5 fruit fly cellular contexts compared by ENCODE assay signal in genomic region chrX:5744992-5745732, dm6.
A peak's percentile ranks its signal among the peaks of the same experiment; 100 is the strongest.
TF ChIP-seq lines count a peak whose summit lies in the region.

No protein-coding gene starts in this region.

- TF ChIP-seq CTCF in whole organism, embryonic (GFP tag; optimal IDR thresholded peaks at IDR 0.05; lab: Kevin White, UChicago): no peak

TF ChIP-seq in whole organism, adult, 20 proteins besides CTCF, POLR2A, EP300 and RAD21:
- TF ChIP-seq Clk (GFP tag; optimal IDR thresholded peaks at IDR 0.05; lab: Kevin White, UChicago) (no peak), kay (GFP tag; lab: Kevin White, UChicago; ENCODE audit: borderline replicate concordance) (no peak), CG7101 (tag; optimal IDR thresholded peaks at IDR 0.05; lab: Kevin White, UChicago) (peak; percentile 31), pad (GFP tag; optimal IDR thresholded peaks at IDR 0.05; lab: Kevin White, UChicago) (peak; percentile 99), CG12768 (GFP tag; optimal IDR thresholded peaks at IDR 0.05; lab: Kevin White, UChicago) (peak; percentile 2), Hr96 (GFP tag; optimal IDR thresholded peaks at IDR 0.05; lab: Kevin White, UChicago) (no peak), tj (GFP tag; optimal IDR thresholded peaks at IDR 0.05; lab: Kevin White, UChicago) (no peak), toe (GFP tag; optimal IDR thresholded peaks at IDR 0.05; lab: Kevin White, UChicago) (peak; percentile 39), Crg-1 (GFP tag; optimal IDR thresholded peaks at IDR 0.05; lab: Kevin White, UChicago) (no peak)
TF ChIP-seq in whole organism, adult: peak in this region for 4.

TF ChIP-seq in whole organism, embryonic, 481 proteins besides CTCF, POLR2A, EP300 and RAD21 (continues in another document):
- TF ChIP-seq CoRest (tag; optimal IDR thresholded peaks at IDR 0.05; lab: Kevin White, UChicago) (peak; percentile 2), MBD-R2 (GFP tag; IDR thresholded peaks at IDR 0.05; lab: Robert Waterston, UW) (peak; percentile 14; the same call in 1 of the 2 replicates), CG16815 (GFP tag; optimal IDR thresholded peaks at IDR 0.05; lab: Kevin White, UChicago) (no peak), CG1603 (tag; optimal IDR thresholded peaks at IDR 0.05; lab: Kevin White, UChicago) (no peak), CG10959 (GFP tag; IDR thresholded peaks at IDR 0.05; lab: Robert Waterston, UW) (no peak), CG2889 (GFP tag; IDR thresholded peaks at IDR 0.05; lab: Robert Waterston, UW) (no peak), gem (tag; optimal IDR thresholded peaks at IDR 0.05; lab: Kevin White, UChicago) (peak; percentile 48), Nf-YC (tag; optimal IDR thresholded peaks at IDR 0.05; lab: Kevin White, UChicago) (peak; percentile 29), chn (GFP tag; optimal IDR thresholded peaks at IDR 0.05; lab: Kevin White, UChicago) (no peak), Hr51 (GFP tag; optimal IDR thresholded peaks at IDR 0.05; lab: Kevin White, UChicago) (peak in 1 of 2 experiments; percentile 1), H2.0 (GFP tag; IDR thresholded peaks at IDR 0.05; lab: Robert Waterston, UW) (peak; percentile 29; the same call in 1 of the 2 replicates), NFAT (GFP tag; IDR thresholded peaks at IDR 0.05; lab: Robert Waterston, UW) (peak; percentile 55; the same call in 1 of the 2 replicates), Atf-2 (GFP tag; optimal IDR thresholded peaks at IDR 0.05; lab: Kevin White, UChicago) (peak; percentile 5), CG4328 (GFP tag; optimal IDR thresholded peaks at IDR 0.05; lab: Kevin White, UChicago) (no peak), CG8290 (GFP tag; optimal IDR thresholded peaks at IDR 0.05; lab: Kevin White, UChicago) (no peak), CG8290 (tag; optimal IDR thresholded peaks at IDR 0.05; lab: Kevin White, UChicago) (peak in 1 of 2 experiments; percentile 41), jumu (GFP tag; optimal IDR thresholded peaks at IDR 0.05; lab: Kevin White, UChicago) (peak; percentile 17), CG4617 (GFP tag; optimal IDR thresholded peaks at IDR 0.05; lab: Kevin White, UChicago; ENCODE audit: borderline replicate concordance) (no peak), stc (GFP tag; IDR thresholded peaks at IDR 0.05; lab: Robert Waterston, UW) (no peak), eyg (GFP tag; optimal IDR thresholded peaks at IDR 0.05; lab: Kevin White, UChicago) (no peak)

TF ChIP-seq in whole organism, prepupa, 60 proteins besides CTCF, POLR2A, EP300 and RAD21 (continues in another document):
- TF ChIP-seq Blimp-1 (GFP tag; optimal IDR thresholded peaks at IDR 0.05; lab: Kevin White, UChicago): no peak
- TF ChIP-seq dac (GFP tag; optimal IDR thresholded peaks at IDR 0.05; lab: Kevin White, UChicago): peak; percentile 0
- TF ChIP-seq Hr39 (GFP tag; optimal IDR thresholded peaks at IDR 0.05; lab: Kevin White, UChicago): peak; percentile 18
- TF ChIP-seq Eip93F (GFP tag; optimal IDR thresholded peaks at IDR 0.05; lab: Kevin White, UChicago): no peak
- TF ChIP-seq Eip78C (GFP tag; lab: Kevin White, UChicago): peak; percentile 80
- peak; percentile 38 for TF ChIP-seq OdsH (GFP tag; optimal IDR thresholded peaks at IDR 0.05; lab: Kevin White, UChicago)
- TF ChIP-seq salr (GFP tag; optimal IDR thresholded peaks at IDR 0.05; lab: Kevin White, UChicago): peak in 1 of 2 experiments; percentile 19
- peak; percentile 27 for TF ChIP-seq net (GFP tag; optimal IDR thresholded peaks at IDR 0.05; lab: Kevin White, UChicago)
- peak; percentile 52 for TF ChIP-seq CG32006 (GFP tag; optimal IDR thresholded peaks at IDR 0.05; lab: Kevin White, UChicago)
- TF ChIP-seq CG34406 (GFP tag; optimal IDR thresholded peaks at IDR 0.05; lab: Kevin White, UChicago): no peak
- TF ChIP-seq cyc (GFP tag; optimal IDR thresholded peaks at IDR 0.05; lab: Kevin White, UChicago): peak; percentile 32
- TF ChIP-seq CG7368 (GFP tag; optimal IDR thresholded peaks at IDR 0.05; lab: Kevin White, UChicago): no peak
- TF ChIP-seq CG8632 (GFP tag; optimal IDR thresholded peaks at IDR 0.05; lab: Kevin White, UChicago): no peak
- no peak for TF ChIP-seq dsx (GFP tag; optimal IDR thresholded peaks at IDR 0.05; lab: Kevin White, UChicago; ENCODE audit: poor library complexity, severe bottlenecking)
- no peak for TF ChIP-seq CG11294 (GFP tag; IDR thresholded peaks at IDR 0.05; lab: Robert Waterston, UW)
- TF ChIP-seq eg (GFP tag; IDR thresholded peaks at IDR 0.05; lab: Robert Waterston, UW): peak; percentile 30; the same call in 1 of the 3 replicates
- TF ChIP-seq CG10631 (GFP tag; optimal IDR thresholded peaks at IDR 0.05; lab: Kevin White, UChicago): peak; percentile 22
- TF ChIP-seq CG9139 (GFP tag; optimal IDR thresholded peaks at IDR 0.05; lab: Kevin White, UChicago): no peak
- TF ChIP-seq CG8119 (GFP tag; IDR thresholded peaks at IDR 0.05; lab: Robert Waterston, UW): 0 out of 3 replicates have a peak, but pooled peaks have one; percentile 30
- no peak for TF ChIP-seq CG1621 (tag; optimal IDR thresholded peaks at IDR 0.05; lab: Kevin White, UChicago)
- TF ChIP-seq ss (GFP tag; optimal IDR thresholded peaks at IDR 0.05; lab: Kevin White, UChicago): no peak

TF ChIP-seq in whole organism, pupa, 21 proteins besides CTCF, POLR2A, EP300 and RAD21:
- TF ChIP-seq CG8159 (tag; optimal IDR thresholded peaks at IDR 0.05; lab: Kevin White, UChicago): no peak
- TF ChIP-seq CG13204 (GFP tag; optimal IDR thresholded peaks at IDR 0.05; lab: Kevin White, UChicago): no peak
- TF ChIP-seq fd96Ca (GFP tag; IDR thresholded peaks at IDR 0.05; lab: Robert Waterston, UW): peak; percentile 64; the same call in 2 of the 3 replicates
- TF ChIP-seq EcR (GFP tag; optimal IDR thresholded peaks at IDR 0.05; lab: Kevin White, UChicago): peak; percentile 46
- peak; percentile 20 for TF ChIP-seq CG8301 (tag; optimal IDR thresholded peaks at IDR 0.05; lab: Kevin White, UChicago)
- TF ChIP-seq CG34367 (tag; optimal IDR thresholded peaks at IDR 0.05; lab: Kevin White, UChicago): no peak
- peak; percentile 21 for TF ChIP-seq CG14655 (GFP tag; optimal IDR thresholded peaks at IDR 0.05; lab: Kevin White, UChicago)
- peak; percentile 15 for TF ChIP-seq Pif1B (GFP tag; optimal IDR thresholded peaks at IDR 0.05; lab: Kevin White, UChicago)
- TF ChIP-seq Ets98B (GFP tag; IDR thresholded peaks at IDR 0.05; lab: Robert Waterston, UW): peak; percentile 37; the same call in 1 of the 2 replicates
- 0 out of 2 replicates have a peak, but pooled peaks have one; percentile 13 for TF ChIP-seq CG32121 (GFP tag; IDR thresholded peaks at IDR 0.05; lab: Robert Waterston, UW)
- peak; percentile 42; the same call in 1 of the 3 replicates for TF ChIP-seq CG4496 (GFP tag; IDR thresholded peaks at IDR 0.05; lab: Robert Waterston, UW)

TF ChIP-seq in whole organism, wandering third instar larva, 38 proteins besides CTCF, POLR2A, EP300 and RAD21 (continues in another document):
- TF ChIP-seq brk (GFP tag; optimal IDR thresholded peaks at IDR 0.05; lab: Kevin White, UChicago): no peak
- TF ChIP-seq Dfd (GFP tag; optimal IDR thresholded peaks at IDR 0.05; lab: Kevin White, UChicago): no peak
- TF ChIP-seq psq (GFP tag; optimal IDR thresholded peaks at IDR 0.05; lab: Kevin White, UChicago): no peak
- no peak for TF ChIP-seq Dif (GFP tag; optimal IDR thresholded peaks at IDR 0.05; lab: Kevin White, UChicago; ENCODE audit: partially characterized antibody)
- TF ChIP-seq Jra (GFP tag; optimal IDR thresholded peaks at IDR 0.05; lab: Kevin White, UChicago): no peak
- TF ChIP-seq rgr (GFP tag; optimal IDR thresholded peaks at IDR 0.05; lab: Kevin White, UChicago): peak; percentile 13
- no peak for TF ChIP-seq CrebA (GFP tag; optimal IDR thresholded peaks at IDR 0.05; lab: Kevin White, UChicago; ENCODE audit: borderline replicate concordance)
- TF ChIP-seq usp (GFP tag; optimal IDR thresholded peaks at IDR 0.05; lab: Kevin White, UChicago): no peak
- TF ChIP-seq Abd-B (GFP tag; optimal IDR thresholded peaks at IDR 0.05; lab: Kevin White, UChicago): no peak
- no peak for TF ChIP-seq CG32264 (GFP tag; optimal IDR thresholded peaks at IDR 0.05; lab: Kevin White, UChicago)
- peak; percentile 23 for TF ChIP-seq h (GFP tag; optimal IDR thresholded peaks at IDR 0.05; lab: Kevin White, UChicago)
- no peak for TF ChIP-seq dl (GFP tag; optimal IDR thresholded peaks at IDR 0.05; lab: Kevin White, UChicago; ENCODE audit: insufficient read depth in 1 of 2, partially characterized antibody in 2 of 2)
- no peak for TF ChIP-seq dsf (GFP tag; optimal IDR thresholded peaks at IDR 0.05; lab: Kevin White, UChicago; ENCODE audit: borderline replicate concordance)
- TF ChIP-seq Sp1 (GFP tag; optimal IDR thresholded peaks at IDR 0.05; lab: Kevin White, UChicago): no peak
- TF ChIP-seq Myc (optimal IDR thresholded peaks at IDR 0.05; lab: Kevin White, UChicago): no peak
- no peak for TF ChIP-seq dmrt93B (GFP tag; optimal IDR thresholded peaks at IDR 0.05; lab: Kevin White, UChicago)
- TF ChIP-seq Hr83 (GFP tag; optimal IDR thresholded peaks at IDR 0.05; lab: Kevin White, UChicago; ENCODE audit: poor library complexity, severe bottlenecking): peak; percentile 29
- no peak for TF ChIP-seq N (GFP tag; optimal IDR thresholded peaks at IDR 0.05; lab: Kevin White, UChicago)
- TF ChIP-seq pan (optimal IDR thresholded peaks at IDR 0.05; lab: Kevin White, UChicago): no peak
- TF ChIP-seq br (GFP tag; optimal IDR thresholded peaks at IDR 0.05; lab: Kevin White, UChicago): peak; percentile 44
- peak in 1 of 2 experiments; percentile 39 for TF ChIP-seq foxo (GFP tag; optimal IDR thresholded peaks at IDR 0.05; lab: Kevin White, UChicago)
- no peak for TF ChIP-seq lola (GFP tag; optimal IDR thresholded peaks at IDR 0.05; lab: Kevin White, UChicago)
- no peak for TF ChIP-seq HLH106 (tag; optimal IDR thresholded peaks at IDR 0.05; lab: Kevin White, UChicago)
- no peak for TF ChIP-seq sv (GFP tag; optimal IDR thresholded peaks at IDR 0.05; lab: Kevin White, UChicago)
- no peak for TF ChIP-seq Mio (GFP tag; optimal IDR thresholded peaks at IDR 0.05; lab: Kevin White, UChicago)
- TF ChIP-seq Rel (GFP tag; optimal IDR thresholded peaks at IDR 0.05; lab: Kevin White, UChicago): no peak
- TF ChIP-seq Rel (tag; optimal IDR thresholded peaks at IDR 0.05; lab: Kevin White, UChicago): no peak
- peak; percentile 8 for TF ChIP-seq fru (GFP tag; optimal IDR thresholded peaks at IDR 0.05; lab: Kevin White, UChicago)
- no peak for TF ChIP-seq sage (GFP tag; optimal IDR thresholded peaks at IDR 0.05; lab: Kevin White, UChicago)
- no peak for TF ChIP-seq Vsx2 (GFP tag; optimal IDR thresholded peaks at IDR 0.05; lab: Kevin White, UChicago; ENCODE audit: partially characterized antibody)
- peak; percentile 74 for TF ChIP-seq woc (GFP tag; optimal IDR thresholded peaks at IDR 0.05; lab: Kevin White, UChicago)
- no peak for TF ChIP-seq OdsH (GFP tag; optimal IDR thresholded peaks at IDR 0.05; lab: Kevin White, UChicago)
- TF ChIP-seq CG9705 (GFP tag; optimal IDR thresholded peaks at IDR 0.05; lab: Kevin White, UChicago): no peak
- no peak for TF ChIP-seq tai (GFP tag; optimal IDR thresholded peaks at IDR 0.05; lab: Kevin White, UChicago)
- TF ChIP-seq jim (GFP tag; optimal IDR thresholded peaks at IDR 0.05; lab: Kevin White, UChicago): no peak
